Worm (Caenorhabditis elegans) whole organism, L4 larva: ENCODE results near the gene K08E4.2.
A peak's percentile ranks its signal among the peaks of the same experiment; 100 is the strongest.

Source experiments
- F44E2.7 ChIP-seq: fragments of 200-800 bp; sonication (Bioruptor generic); IDR thresholded peaks from 2 replicates; pipeline ENCODE4 v2.1.2; 2022; ENCODE audit warnings: missing genetic modification characterization, missing compliant biosample characterization
- T26A8.4 ChIP-seq: fragments of 200-800 bp; sonication (Bioruptor generic); IDR thresholded peaks from 2 replicates; pipeline ENCODE4 v1.3.6; 2022; ENCODE audit warnings: missing genetic modification characterization, missing compliant biosample characterization
- ZK546.5 ChIP-seq, 2 experiments: sonication (generic microtip); optimal IDR thresholded peaks; 2 replicates each; lab custom pipeline; 2017; ENCODE audit warnings: missing biosample characterization in 2 of 2, missing genetic modification characterization in 2 of 2
- aha-1 ChIP-seq: fragments of 150-350 bp; peaks from one replicate; lab custom pipeline; 2014; ENCODE audit warnings: missing biosample characterization, missing genetic modification characterization
- daf-16 ChIP-seq, 3 experiments: sonication (generic microtip); optimal IDR thresholded peaks; 2 replicates each; lab custom pipeline; 2016 to 2017; ENCODE audit warnings: missing genetic modification characterization in 3 of 3, missing genetic modification reagents in 3 of 3, mild to moderate bottlenecking in 2 of 3, missing compliant biosample characterization in 2 of 3, missing biosample characterization in 1 of 3, moderate library complexity in 1 of 3
- dmd-6 ChIP-seq: fragments of 200-800 bp; sonication (Bioruptor generic); IDR thresholded peaks from 2 replicates; pipeline ENCODE4 v1.3.6; 2022; ENCODE audit warnings: missing genetic modification reagents, missing genetic modification characterization, missing compliant biosample characterization
- dpl-1 ChIP-seq: fragments of 150-350 bp; optimal IDR thresholded peaks from 2 replicates; lab custom pipeline; 2014; ENCODE audit warnings: missing biosample characterization, missing genetic modification reagents, missing genetic modification characterization
- dve-1 ChIP-seq: sonication (generic microtip); optimal IDR thresholded peaks from 2 replicates; lab custom pipeline; 2017; ENCODE audit warnings: antibody characterized with exemption, mild to moderate bottlenecking, missing genetic modification characterization, missing compliant biosample characterization; ENCODE audit not compliant: insufficient read depth
- fkh-10 ChIP-seq: fragments of 150-350 bp; optimal IDR thresholded peaks from 2 replicates; lab custom pipeline; 2014; ENCODE audit warnings: missing biosample characterization, missing genetic modification reagents, missing genetic modification characterization
- fos-1 ChIP-seq: fragments of 150-350 bp; optimal IDR thresholded peaks from 2 replicates; lab custom pipeline; 2014; ENCODE audit warnings: missing biosample characterization, missing genetic modification characterization
- hif-1 ChIP-seq, 2 experiments: sonication (generic microtip); optimal IDR thresholded peaks; 2 replicates each; lab custom pipeline; 2016 to 2017; ENCODE audit warnings: missing compliant biosample characterization in 2 of 2, missing genetic modification characterization in 2 of 2, missing genetic modification reagents in 2 of 2, missing genotype in 2 of 2, mild to moderate bottlenecking in 1 of 2
- hlh-11 ChIP-seq: fragments of 200-800 bp; sonication (Bioruptor generic); optimal IDR thresholded peaks from 2 replicates; lab custom pipeline; 2018; ENCODE audit warnings: mild to moderate bottlenecking, missing genetic modification characterization, missing compliant biosample characterization
- hlh-30 ChIP-seq: sonication (generic microtip); optimal IDR thresholded peaks from 2 replicates; lab custom pipeline; 2017; ENCODE audit warnings: antibody characterized with exemption, mild to moderate bottlenecking, missing genetic modification characterization, missing compliant biosample characterization; ENCODE audit not compliant: insufficient read depth
- lin-39 ChIP-seq: fragments of 150-350 bp; optimal IDR thresholded peaks from 2 replicates; lab custom pipeline; 2014; ENCODE audit warnings: missing biosample characterization, missing genetic modification reagents, missing genetic modification characterization
- lsy-2 ChIP-seq, 2 experiments: fragments of 150-350 bp in 1 of 2; sonication (generic microtip) in 1 of 2; optimal IDR thresholded peaks; 2 replicates each; lab custom pipeline; 2014 to 2017; ENCODE audit warnings: missing biosample characterization in 2 of 2, missing genetic modification characterization in 2 of 2
- madf-5 ChIP-seq, 2 experiments: fragments of 200-800 bp; sonication (Bioruptor generic); IDR thresholded peaks; 2 replicates each; pipeline ENCODE4 v1.3.6; 2022; ENCODE audit warnings: missing compliant biosample characterization in 2 of 2, missing genetic modification characterization in 2 of 2
- mdl-1 ChIP-seq, 2 experiments: fragments of 150-350 bp in 1 of 2; sonication (generic microtip) in 1 of 2; optimal IDR thresholded peaks; 2 replicates each; lab custom pipeline; 2014 to 2017; ENCODE audit warnings: missing biosample characterization in 2 of 2, missing genetic modification characterization in 2 of 2
- mep-1 ChIP-seq: fragments of 150-350 bp; sonication (generic microtip); optimal IDR thresholded peaks from 3 replicates; lab custom pipeline; 2014; ENCODE audit warnings: missing biosample characterization, missing genetic modification characterization
- mes-2 ChIP-seq: sonication (generic microtip); optimal IDR thresholded peaks from 2 replicates; lab custom pipeline; 2016; ENCODE audit warnings: missing genotype, mild to moderate bottlenecking, missing genetic modification characterization, missing compliant biosample characterization; ENCODE audit not compliant: poor library complexity, severe bottlenecking
- mxl-3 ChIP-seq: fragments of 200-800 bp; sonication (Bioruptor generic); optimal IDR thresholded peaks from 2 replicates; lab custom pipeline; 2018; ENCODE audit warnings: mild to moderate bottlenecking, missing genetic modification characterization, missing compliant biosample characterization
- nhr-28 ChIP-seq: fragments of 150-350 bp; optimal IDR thresholded peaks from 2 replicates; lab custom pipeline; 2014; ENCODE audit warnings: missing biosample characterization, missing genetic modification characterization
- nhr-41 ChIP-seq: fragments of 200-800 bp; sonication (Bioruptor generic); IDR thresholded peaks from 2 replicates; pipeline ENCODE4 v1.3.6; 2022; ENCODE audit warnings: missing genetic modification reagents, missing genetic modification characterization, missing compliant biosample characterization
- nhr-48 ChIP-seq: sonication (generic microtip); optimal IDR thresholded peaks from 2 replicates; lab custom pipeline; 2016; ENCODE audit warnings: mild to moderate bottlenecking, missing genetic modification characterization, missing compliant biosample characterization
- nhr-6 ChIP-seq: fragments of 150-350 bp; optimal IDR thresholded peaks from 2 replicates; lab custom pipeline; 2014; ENCODE audit warnings: missing biosample characterization, missing genetic modification characterization
- nhr-77 ChIP-seq: fragments of 150-350 bp; optimal IDR thresholded peaks from 2 replicates; lab custom pipeline; 2014; ENCODE audit warnings: missing biosample characterization, missing genetic modification characterization
- pqm-1 ChIP-seq: sonication (generic microtip); optimal IDR thresholded peaks from 2 replicates; lab custom pipeline; 2017; ENCODE audit warnings: missing biosample characterization, missing genetic modification characterization
- rbr-2 ChIP-seq: sonication (generic microtip); optimal IDR thresholded peaks from 2 replicates; lab custom pipeline; 2016; ENCODE audit warnings: missing genotype, missing genetic modification characterization, missing compliant biosample characterization
- saeg-2 ChIP-seq: fragments of 200-800 bp; sonication (Bioruptor generic); IDR thresholded peaks from 2 replicates; pipeline ENCODE4 v1.3.6; 2022; ENCODE audit warnings: missing genetic modification reagents, missing genetic modification characterization, missing compliant biosample characterization
- snpc-1.2 ChIP-seq: fragments of 200-800 bp; sonication (Bioruptor generic); IDR thresholded peaks from 2 replicates; pipeline ENCODE4 v1.3.6; 2022; ENCODE audit warnings: missing genetic modification reagents, missing genetic modification characterization, missing compliant biosample characterization
- unc-39 ChIP-seq: sonication (generic microtip); optimal IDR thresholded peaks from 2 replicates; lab custom pipeline; 2017; ENCODE audit warnings: missing biosample characterization, missing genetic modification characterization
- unc-62 ChIP-seq, 3 experiments: fragments of 150-350 bp in 1 of 3; sonication (generic microtip); optimal IDR thresholded peaks in 2 of 3; peaks in 1 of 3; 1 replicate in 1 of 3; 2 replicates in 2 of 3; lab custom pipeline; 2014 to 2017; ENCODE audit warnings: missing biosample characterization in 3 of 3, missing genetic modification characterization in 3 of 3, missing genetic modification reagents in 3 of 3, missing genotype in 1 of 3
- ztf-11 ChIP-seq: fragments of 150-350 bp; optimal IDR thresholded peaks from 2 replicates; lab custom pipeline; 2014; ENCODE audit warnings: missing biosample characterization, missing genetic modification characterization

The K08E4.2 gene

ce11 chrIV:12046524-12047203, 9.8 kb downstream of the K08E4.2 start, which contains the start of gene T12G3.2:
TSS of gene T12G3.2 (minus strand) at chrIV:12046967.
- TF ChIP-seq ZK546.5 (tag; optimal IDR thresholded peaks at IDR 0.05; lab: Kevin White, UChicago) (no peak), T26A8.4 (GFP tag; lab: Robert Waterston, UW) (0 out of 2 replicates have a peak, but pooled peaks have one; percentile 21), snpc-1.2 (GFP tag; lab: Robert Waterston, UW) (no peak), nhr-41 (GFP tag; lab: Robert Waterston, UW) (peak; percentile 27; the same call in 1 of the 2 replicates), fkh-10 (no peak), hlh-11 (peak; percentile 91), dve-1 (tag; lab: Kevin White, UChicago) (peak; percentile 4), nhr-6 (tag; lab: Kevin White, UChicago) (peak; percentile 21), lsy-2 (tag; optimal IDR thresholded peaks at IDR 0.05; lab: Kevin White, UChicago) (peak in 1 of 2 experiments; percentile 35), mdl-1 (tag; optimal IDR thresholded peaks at IDR 0.05; lab: Kevin White, UChicago) (no peak), F44E2.7 (GFP tag; lab: Robert Waterston, UW) (no peak), aha-1 (tag; lab: Kevin White, UChicago) (peak; percentile 76), mep-1 (tag; lab: Kevin White, UChicago) (peak; percentile 29), nhr-77 (tag; lab: Kevin White, UChicago) (peak; percentile 64), pqm-1 (peak; percentile 91), ztf-11 (tag; lab: Kevin White, UChicago) (no peak), hlh-30 (tag; lab: Kevin White, UChicago) (peak; percentile 63), daf-16 (GFP tag; optimal IDR thresholded peaks at IDR 0.05; lab: Kevin White, UChicago) (no peak), daf-16 (tag; optimal IDR thresholded peaks at IDR 0.05; lab: Kevin White, UChicago) (peak; percentile 92), mxl-3 (GFP tag; lab: Kevin White, UChicago) (peak; percentile 71), unc-62 (GFP tag; optimal IDR thresholded peaks at IDR 0.05 in 1 of 2; lab: Kevin White, UChicago) (no peak), unc-62 (tag; optimal IDR thresholded peaks at IDR 0.05; lab: Kevin White, UChicago) (no peak), saeg-2 (0 out of 2 replicates have a peak, but pooled peaks have one; percentile 42), dmd-6 (GFP tag; lab: Robert Waterston, UW) (peak; percentile 63; the same call in 1 of the 2 replicates), madf-5 (GFP tag; IDR thresholded peaks at IDR 0.05; lab: Robert Waterston, UW) (no peak), nhr-28 (tag; lab: Kevin White, UChicago) (peak; percentile 89), fos-1 (tag; lab: Kevin White, UChicago) (no peak), mes-2 (tag; lab: Kevin White, UChicago) (peak; percentile 48), hif-1 (tag; optimal IDR thresholded peaks at IDR 0.05; lab: Kevin White, UChicago) (peak in 1 of 2 experiments; percentile 3), nhr-48 (tag; lab: Kevin White, UChicago) (peak; percentile 42)

ce11 chrIV:12044844-12045738, 11.4 kb downstream of the K08E4.2 start:
- TF ChIP-seq dpl-1 (GFP tag; lab: Kevin White, UChicago), result peak; percentile 3
- peak; percentile 25 for TF ChIP-seq hlh-11
- TF ChIP-seq ztf-11 (tag; lab: Kevin White, UChicago), result no peak
- peak; percentile 6 for TF ChIP-seq dve-1 (tag; lab: Kevin White, UChicago)
- TF ChIP-seq pqm-1, result peak; percentile 48
- TF ChIP-seq lsy-2 (tag; optimal IDR thresholded peaks at IDR 0.05; lab: Kevin White, UChicago), result peak in 1 of 2 experiments; percentile 6
- no peak for TF ChIP-seq mxl-3 (GFP tag; lab: Kevin White, UChicago)
- TF ChIP-seq rbr-2 (tag; lab: Kevin White, UChicago), result no peak
- TF ChIP-seq unc-39, result no peak
- TF ChIP-seq nhr-28 (tag; lab: Kevin White, UChicago), result peak; percentile 69
- no peak for TF ChIP-seq lin-39 (tag; lab: Kevin White, UChicago)
